Fruit fly (Drosophila melanogaster): Measurements from ENCODE around the gene CG43055.

DNA sequence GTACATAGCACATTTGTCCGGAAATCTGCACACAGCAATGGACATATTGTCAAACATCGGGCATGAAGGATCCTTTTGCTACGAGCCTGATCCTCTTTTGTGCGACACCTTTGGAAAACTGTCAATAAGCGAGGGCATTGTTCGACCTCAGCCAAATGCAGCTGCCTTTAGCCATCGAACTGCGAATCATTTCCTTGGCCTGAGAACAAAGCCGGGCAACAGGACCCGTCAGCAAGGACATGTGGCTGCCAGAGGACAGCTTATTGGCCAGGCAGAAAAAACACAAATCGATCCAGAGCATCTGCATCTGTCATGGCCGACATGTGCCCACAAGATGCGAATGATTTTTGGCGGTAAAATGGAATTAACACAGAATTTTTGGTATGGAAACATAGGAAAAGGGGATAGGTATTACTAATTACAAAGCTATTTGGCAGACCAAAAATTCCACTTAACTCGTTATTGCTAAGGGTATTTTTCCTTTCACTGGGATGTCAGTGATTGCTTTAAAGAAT, 40.9 kb upstream of the CG43055 start:
- TF ChIP-seq Pif1B (GFP tag; optimal IDR thresholded peaks at IDR 0.05) = no peak
- TF ChIP-seq Ets98B (GFP tag; IDR thresholded peaks at IDR 0.05) = no peak
- no peak for TF ChIP-seq CG4496 (GFP tag; IDR thresholded peaks at IDR 0.05)
- TF ChIP-seq CG34367 (tag; optimal IDR thresholded peaks at IDR 0.05) = no peak
- no peak for TF ChIP-seq D1 (tag; optimal IDR thresholded peaks at IDR 0.05)

All from whole organism, pupa.